Worm (Caenorhabditis elegans) whole organism, dauer: ENCODE measurements around the gene C08E3.1.
"Not testable (repeated sequence)": the region's sequence is repeated elsewhere in the genome, so short reads cannot be mapped to it uniquely, and the experiment has no call there.

ENCODE experiments used
- unc-62 ChIP-seq: sonication (generic microtip); optimal IDR thresholded peaks from 2 replicates; lab custom pipeline; 2017; ENCODE audit warnings: missing biosample characterization, missing genetic modification reagents, missing genetic modification characterization

Gene C08E3.1

ce11 chrII:1633490-1633889 is at the start of gene C08E3.1:
Gene C08E3.1, plus strand, starts transcription at chrII:1633790.
- TF ChIP-seq unc-62 (GFP tag; lab: Kevin White, UChicago): not testable (repeated sequence)

ce11 chrII:1584140-1584539 is 49.5 kb upstream of the C08E3.1 start, which contains the start of gene clec-21:
Gene clec-21, minus strand, starts transcription at chrII:1584240.
- no peak for TF ChIP-seq unc-62 (GFP tag; lab: Kevin White, UChicago)

ce11 chrII:1586305-1586704 is 47.3 kb upstream of the C08E3.1 start, which contains the start of gene T07H3.8:
Gene T07H3.8, plus strand, starts transcription at chrII:1586605.
- TF ChIP-seq unc-62 (GFP tag; lab: Kevin White, UChicago): no peak

- TF ChIP-seq unc-62 (GFP tag; lab: Kevin White, UChicago): no peak
Measured at ce11 chrII:1589845-1590244, 43.7 kb upstream of the C08E3.1 start, which contains the start of gene T07H3.7. Gene T07H3.7, minus strand, starts transcription at chrII:1589945.

- TF ChIP-seq unc-62 (GFP tag; lab: Kevin White, UChicago): no peak
Measured at ce11 chrII:1595137-1595536, 38.5 kb upstream of the C08E3.1 start, which contains the start of gene clec-20. Gene clec-20, minus strand, starts transcription at chrII:1595237.

ce11 chrII:1597101-1598088 is 36.2 kb upstream of the C08E3.1 start, which contains the start of gene bath-46:
Gene bath-46, plus strand, starts transcription at chrII:1597906.
- TF ChIP-seq unc-62 (GFP tag; lab: Kevin White, UChicago): no peak

ce11 chrII:1600661-1601060 is 32.9 kb upstream of the C08E3.1 start, which contains the start of gene bath-26:
Gene bath-26, minus strand, starts transcription at chrII:1600761.
- TF ChIP-seq unc-62 (GFP tag; lab: Kevin White, UChicago): no peak

ce11 chrII:1601507-1601906 is 32.1 kb upstream of the C08E3.1 start, which contains the start of gene bath-47:
Gene bath-47, plus strand, starts transcription at chrII:1601811.
- TF ChIP-seq unc-62 (GFP tag; lab: Kevin White, UChicago): no peak

ce11 chrII:1603049-1603448 is 30.5 kb upstream of the C08E3.1 start:
- TF ChIP-seq unc-62 (GFP tag; lab: Kevin White, UChicago): no peak

ce11 chrII:1605010-1605409 is 28.6 kb upstream of the C08E3.1 start:
- no peak for TF ChIP-seq unc-62 (GFP tag; lab: Kevin White, UChicago)

- no peak for TF ChIP-seq unc-62 (GFP tag; lab: Kevin White, UChicago)
Measured at ce11 chrII:1606079-1606478, 27.5 kb upstream of the C08E3.1 start, which contains the start of gene bath-33. Gene bath-33, minus strand, starts transcription at chrII:1606179.

ce11 chrII:1607575-1607974 is 26.0 kb upstream of the C08E3.1 start:
- no peak for TF ChIP-seq unc-62 (GFP tag; lab: Kevin White, UChicago)

- no peak for TF ChIP-seq unc-62 (GFP tag; lab: Kevin White, UChicago)
Measured at ce11 chrII:1608915-1609314, 24.7 kb upstream of the C08E3.1 start.

ce11 chrII:1610630-1611029 is 23.0 kb upstream of the C08E3.1 start, which contains the start of gene fbxa-163:
Gene fbxa-163, minus strand, starts transcription at chrII:1610730.
- no peak for TF ChIP-seq unc-62 (GFP tag; lab: Kevin White, UChicago)

ce11 chrII:1613972-1614371 is 19.6 kb upstream of the C08E3.1 start, which contains the start of gene fbxa-164:
Gene fbxa-164, minus strand, starts transcription at chrII:1614072.
- TF ChIP-seq unc-62 (GFP tag; lab: Kevin White, UChicago): no peak

- no peak for TF ChIP-seq unc-62 (GFP tag; lab: Kevin White, UChicago)
Measured at ce11 chrII:1616382-1616781, 17.2 kb upstream of the C08E3.1 start, which contains the start of gene fbxa-165. Gene fbxa-165, minus strand, starts transcription at chrII:1616482.
